Fruit fly (Drosophila melanogaster) whole organism, embryonic: ENCODE measurements around the gene CG43052.

ENCODE experiments used
- Asciz ChIP-seq: fragments of 200-800 bp; sonication (Bioruptor generic); optimal IDR thresholded peaks from 2 replicates; lab custom pipeline; 2017; ENCODE audit warnings: missing biosample characterization, mild to moderate bottlenecking, missing genetic modification characterization, missing genetic modification reagents
- Awh ChIP-seq: fragments of 200-800 bp; sonication (Bioruptor generic); IDR thresholded peaks from 2 replicates; pipeline ENCODE4, ENCODE4 v1.3.6; 2022; ENCODE audit warnings: missing biosample characterization, missing genetic modification characterization
- CG11247 ChIP-seq: fragments of 200-800 bp; sonication (Bioruptor generic); IDR thresholded peaks from 2 replicates; pipeline ENCODE4 v1.3.6; 2022; ENCODE audit warnings: missing biosample characterization, missing genetic modification characterization
- CG11504 ChIP-seq: fragments of 200-800 bp; sonication (Bioruptor generic); optimal IDR thresholded peaks from 3 replicates; lab custom pipeline; 2019; ENCODE audit warnings: missing biosample characterization, mild to moderate bottlenecking, missing genetic modification characterization, moderate library complexity
- CG13775 ChIP-seq: fragments of 200-800 bp; sonication (Bioruptor generic); optimal IDR thresholded peaks from 3 replicates; lab custom pipeline; 2017; ENCODE audit warnings: missing biosample characterization, mild to moderate bottlenecking, missing genetic modification characterization
- CG14014 ChIP-seq: fragments of 200-800 bp; sonication (Bioruptor generic); IDR thresholded peaks from 2 replicates; pipeline ENCODE4 v1.3.6; 2022; ENCODE audit warnings: missing biosample characterization, missing genetic modification characterization
- CG1529 ChIP-seq: fragments of 200-800 bp; sonication (Bioruptor generic); optimal IDR thresholded peaks from 3 replicates; lab custom pipeline; 2018; ENCODE audit warnings: missing biosample characterization, missing genetic modification characterization
- CG18476 ChIP-seq: fragments of 200-800 bp; sonication (Bioruptor generic); optimal IDR thresholded peaks from 2 replicates; lab custom pipeline; 2016; ENCODE audit warnings: missing biosample characterization, mild to moderate bottlenecking, missing genetic modification characterization
- CG2678 ChIP-seq: fragments of 200-800 bp; sonication (Bioruptor generic); optimal IDR thresholded peaks from 3 replicates; lab custom pipeline; 2019; ENCODE audit warnings: missing biosample characterization, mild to moderate bottlenecking, missing genetic modification characterization, moderate library complexity
- CG31388 ChIP-seq: fragments of 200-800 bp; sonication (Bioruptor generic); optimal IDR thresholded peaks from 2 replicates; lab custom pipeline; 2016; ENCODE audit warnings: missing biosample characterization, missing genetic modification characterization
- CG6654 ChIP-seq: fragments of 200-800 bp; sonication (Bioruptor generic); optimal IDR thresholded peaks from 2 replicates; lab custom pipeline; 2017; ENCODE audit warnings: missing biosample characterization, mild to moderate bottlenecking, missing genetic modification characterization
- CG8281 ChIP-seq: fragments of 200-800 bp; sonication (Bioruptor generic); optimal IDR thresholded peaks from 2 replicates; lab custom pipeline; 2018; ENCODE audit warnings: missing biosample characterization, mild to moderate bottlenecking, missing genetic modification characterization, moderate library complexity
- D ChIP-seq, 2 experiments: fragments of 200-800 bp in 1 of 2; fragments of >200 bp in 1 of 2; sonication (Bioruptor generic) in 1 of 2; optimal IDR thresholded peaks; 2 replicates in 1 of 2; 3 replicates in 1 of 2; lab custom pipeline; 2017; ENCODE audit warnings: mild to moderate bottlenecking in 1 of 2, missing biosample characterization in 1 of 2, missing genetic modification characterization in 1 of 2, missing genetic modification reagents in 1 of 2
- D19B ChIP-seq: fragments of 200-800 bp; sonication (Bioruptor generic); optimal IDR thresholded peaks from 2 replicates; lab custom pipeline; 2017; ENCODE audit warnings: missing biosample characterization, mild to moderate bottlenecking, missing genetic modification characterization
- Dfd ChIP-seq, 2 experiments: fragments of >200 bp; optimal IDR thresholded peaks; 2 replicates each; lab custom pipeline; 2017; ENCODE audit warnings: missing biosample characterization in 2 of 2, missing genetic modification characterization in 2 of 2
- Drgx ChIP-seq: fragments of 200-800 bp; sonication (Bioruptor generic); IDR thresholded peaks from 2 replicates; pipeline ENCODE4 v1.3.6; 2022; ENCODE audit warnings: missing biosample characterization, missing genetic modification characterization
- Fer1 ChIP-seq: fragments of 200-800 bp; sonication (Bioruptor generic); optimal IDR thresholded peaks from 2 replicates; lab custom pipeline; 2017; ENCODE audit warnings: missing biosample characterization, mild to moderate bottlenecking, missing genetic modification characterization
- H15 ChIP-seq: fragments of 200-800 bp; sonication (Bioruptor generic); IDR thresholded peaks from 3 replicates; pipeline ENCODE4 v1.3.6; 2022; ENCODE audit warnings: missing biosample characterization, missing genetic modification characterization
- HLH3B ChIP-seq: fragments of 200-800 bp; sonication (Bioruptor generic); IDR thresholded peaks from 2 replicates; pipeline ENCODE4 v1.3.6; 2022; ENCODE audit warnings: missing biosample characterization, missing genetic modification characterization
- MTF-1 ChIP-seq: fragments of 200-800 bp; sonication (Bioruptor generic); optimal IDR thresholded peaks from 2 replicates; lab custom pipeline; 2018; ENCODE audit warnings: missing biosample characterization, mild to moderate bottlenecking, missing genetic modification characterization, borderline replicate concordance
- Oli ChIP-seq: fragments of 200-800 bp; sonication (Bioruptor generic); optimal IDR thresholded peaks from 2 replicates; lab custom pipeline; 2018; ENCODE audit warnings: missing biosample characterization, mild to moderate bottlenecking, missing genetic modification characterization, moderate library complexity
- Rfx ChIP-seq: fragments of 200-800 bp; sonication (Bioruptor generic); IDR thresholded peaks from 2 replicates; pipeline ENCODE4 v1.3.6; 2022; ENCODE audit warnings: missing biosample characterization, missing genetic modification characterization
- al ChIP-seq: fragments of 200-800 bp; sonication (Bioruptor generic); IDR thresholded peaks from 2 replicates; pipeline ENCODE4 v1.3.6; 2022; ENCODE audit warnings: missing biosample characterization, missing genetic modification characterization
- cad ChIP-seq: fragments of >200 bp; optimal IDR thresholded peaks from 2 replicates; lab custom pipeline; 2017; ENCODE audit warnings: missing biosample characterization, missing genetic modification characterization
- chinmo ChIP-seq: fragments of 200-800 bp; sonication (Bioruptor generic); IDR thresholded peaks from 4 replicates; pipeline ENCODE4 v1.3.6; 2022; ENCODE audit warnings: missing biosample characterization, missing genetic modification characterization; ENCODE audit not compliant: partially characterized antibody
- fd96Cb ChIP-seq: fragments of 200-800 bp; sonication (Bioruptor generic); optimal IDR thresholded peaks from 2 replicates; lab custom pipeline; 2018; ENCODE audit warnings: missing biosample characterization, mild to moderate bottlenecking, missing genetic modification characterization, moderate library complexity
- grau ChIP-seq: fragments of 200-800 bp; optimal IDR thresholded peaks from 3 replicates; lab custom pipeline; 2019; ENCODE audit warnings: missing biosample characterization, mild to moderate bottlenecking, missing genetic modification characterization, moderate library complexity
- insv ChIP-seq, 2 experiments: fragments of 200-800 bp; sonication (Bioruptor generic); optimal IDR thresholded peaks; 3 replicates each; lab custom pipeline; 2016 to 2018; ENCODE audit warnings: missing biosample characterization in 2 of 2, missing genetic modification characterization in 2 of 2
- jumu ChIP-seq: fragments of 200-800 bp; sonication (Bioruptor generic); optimal IDR thresholded peaks from 3 replicates; lab custom pipeline; 2016; ENCODE audit warnings: missing biosample characterization, missing genetic modification characterization
- lov ChIP-seq, 2 experiments: fragments of 200-800 bp in 1 of 2; fragments of >200 bp in 1 of 2; sonication (Bioruptor generic) in 1 of 2; IDR thresholded peaks in 1 of 2; optimal IDR thresholded peaks in 1 of 2; 2 replicates in 1 of 2; 3 replicates in 1 of 2; pipeline versions ENCODE4 v1.3.6 to Lab custom; 2017 to 2022; ENCODE audit warnings: missing biosample characterization in 1 of 2, missing genetic modification characterization in 1 of 2
- oc ChIP-seq: fragments of 200-800 bp; sonication (Bioruptor generic); optimal IDR thresholded peaks from 2 replicates; lab custom pipeline; 2018; ENCODE audit warnings: missing biosample characterization, mild to moderate bottlenecking, missing genetic modification characterization, moderate library complexity
- row ChIP-seq: fragments of 200-800 bp; sonication (Bioruptor generic); IDR thresholded peaks from 3 replicates; pipeline ENCODE4 v1.3.6; 2022; ENCODE audit warnings: missing biosample characterization, missing genetic modification characterization
- sr ChIP-seq: fragments of 200-800 bp; sonication (Bioruptor generic); IDR thresholded peaks from 3 replicates; pipeline ENCODE4 v1.3.6; 2022; ENCODE audit warnings: missing biosample characterization, missing genetic modification characterization
- tio ChIP-seq: fragments of 200-800 bp; sonication (Bioruptor generic); optimal IDR thresholded peaks from 2 replicates; lab custom pipeline; 2017; ENCODE audit warnings: missing biosample characterization, missing genetic modification characterization, inconsistent platforms

CG43052 gene

dm6 chr2L:14308661-14309060, 43.2 kb upstream of the CG43052 start:
- TF ChIP-seq CG2678 = no peak
- TF ChIP-seq CG11504 (tag; lab: Kevin White, UChicago) = peak; percentile 72
- no peak for TF ChIP-seq cad (GFP tag; lab: Kevin White, UChicago)
- TF ChIP-seq Dfd (GFP tag; optimal IDR thresholded peaks at IDR 0.05; lab: Kevin White, UChicago) = peak in 1 of 2 experiments; percentile 36
- TF ChIP-seq D19B (GFP tag; lab: Kevin White, UChicago) = no peak
- no peak for TF ChIP-seq Asciz (GFP tag; lab: Kevin White, UChicago)

dm6 chr2L:14316704-14317103, 35.2 kb upstream of the CG43052 start:
- TF ChIP-seq H15 (GFP tag; lab: Robert Waterston, UW) = no peak
- TF ChIP-seq fd96Cb (tag; lab: Kevin White, UChicago) = no peak
- TF ChIP-seq grau (tag; lab: Kevin White, UChicago) = no peak
- TF ChIP-seq CG8281 (tag; lab: Kevin White, UChicago) = peak; percentile 96
- TF ChIP-seq Awh (GFP tag; lab: Robert Waterston, UW) = peak; percentile 41; the same call in 1 of the 2 replicates
- no peak for TF ChIP-seq CG11247 (GFP tag; lab: Robert Waterston, UW)
- TF ChIP-seq MTF-1 = no peak

- TF ChIP-seq lov (optimal IDR thresholded peaks at IDR 0.05; lab: Kevin White, UChicago) (no peak), lov (GFP tag; IDR thresholded peaks at IDR 0.05; lab: Robert Waterston, UW) (no peak), Rfx (no peak), tio (GFP tag; lab: Kevin White, UChicago) (no peak), CG8281 (tag; lab: Kevin White, UChicago) (no peak), Fer1 (GFP tag; lab: Kevin White, UChicago) (no peak), jumu (GFP tag; lab: Kevin White, UChicago) (no peak), al (GFP tag; lab: Robert Waterston, UW) (no peak), chinmo (0 out of 4 replicates have a peak, but pooled peaks have one; percentile 56), sr (GFP tag; lab: Robert Waterston, UW) (peak; percentile 93), CG14014 (GFP tag; lab: Robert Waterston, UW) (no peak), D (optimal IDR thresholded peaks at IDR 0.05; lab: Kevin White, UChicago) (no peak), D (GFP tag; optimal IDR thresholded peaks at IDR 0.05; lab: Kevin White, UChicago) (no peak), CG18476 (GFP tag; lab: Kevin White, UChicago) (no peak), oc (tag; lab: Kevin White, UChicago) (no peak), CG6654 (GFP tag; lab: Kevin White, UChicago) (peak; percentile 90), Oli (tag; lab: Kevin White, UChicago) (no peak)
These were observed 33.9 kb upstream of the CG43052 start for dm6 chr2L:14317992-14318391.

- TF ChIP-seq CG31388 (GFP tag; lab: Kevin White, UChicago) (no peak), insv (GFP tag; optimal IDR thresholded peaks at IDR 0.05; lab: Kevin White, UChicago) (no peak), CG11504 (tag; lab: Kevin White, UChicago) (peak; percentile 12), Drgx (GFP tag; lab: Robert Waterston, UW) (peak; percentile 49), HLH3B (GFP tag; lab: Robert Waterston, UW) (peak; percentile 32; the same call in 1 of the 2 replicates), CG13775 (no peak), CG1529 (no peak), chinmo (0 out of 4 replicates have a peak, but pooled peaks have one; percentile 14), Dfd (GFP tag; optimal IDR thresholded peaks at IDR 0.05; lab: Kevin White, UChicago) (no peak), row (GFP tag; lab: Robert Waterston, UW) (0 out of 3 replicates have a peak, but pooled peaks have one; percentile 11)
- TF ChIP-seq, all 482 proteins: peak for 5
These were observed 33.3 kb upstream of the CG43052 start for dm6 chr2L:14318600-14318999.
